Worm (Caenorhabditis elegans) whole organism, L1 larva: ENCODE results near the gene mrps-18B.

ENCODE experiments used
- C16A3.4 ChIP-seq: fragments of 150-350 bp; optimal IDR thresholded peaks from 2 replicates; lab custom pipeline; 2014; ENCODE audit warnings: missing biosample characterization, missing genetic modification characterization
- aha-1 ChIP-seq: fragments of 150-350 bp; optimal IDR thresholded peaks from 2 replicates; lab custom pipeline; 2014; ENCODE audit warnings: missing biosample characterization, missing genetic modification characterization
- aly-2 ChIP-seq: fragments of 150-350 bp; optimal IDR thresholded peaks from 2 replicates; lab custom pipeline; 2014; ENCODE audit warnings: missing biosample characterization, missing genetic modification characterization
- ama-1 ChIP-seq: fragments of 150-350 bp; optimal IDR thresholded peaks from 2 replicates; lab custom pipeline; 2014
- ceh-63 ChIP-seq: fragments of 200-800 bp; sonication (Bioruptor generic); optimal IDR thresholded peaks from 2 replicates; lab custom pipeline; 2018; ENCODE audit warnings: mild to moderate bottlenecking, missing genetic modification characterization, missing compliant biosample characterization
- ceh-82 ChIP-seq, 3 experiments: fragments of 150-350 bp in 1 of 3; sonication (generic microtip) in 2 of 3; optimal IDR thresholded peaks; 2 replicates each; lab custom pipeline; 2014 to 2017; ENCODE audit warnings: missing biosample characterization in 3 of 3, missing genetic modification characterization in 3 of 3
- dpl-1 ChIP-seq, 3 experiments: fragments of 150-350 bp in 2 of 3; sonication (generic microtip) in 1 of 3; optimal IDR thresholded peaks; 2 replicates each; lab custom pipeline; 2014 to 2017; ENCODE audit warnings: missing biosample characterization in 3 of 3, missing genetic modification characterization in 3 of 3, missing genetic modification reagents in 3 of 3
- dsc-1 ChIP-seq: sonication (generic microtip); optimal IDR thresholded peaks from 2 replicates; lab custom pipeline; 2016; ENCODE audit warnings: mild to moderate bottlenecking, missing genetic modification characterization, missing compliant biosample characterization
- efl-1 ChIP-seq, 4 experiments: fragments of 150-350 bp; optimal IDR thresholded peaks in 3 of 4; peaks in 1 of 4; 1 replicate in 1 of 4; 2 replicates in 3 of 4; lab custom pipeline; 2014; ENCODE audit warnings: missing biosample characterization in 2 of 4, missing genetic modification characterization in 2 of 4, missing genetic modification reagents in 2 of 4
- egl-13 ChIP-seq: sonication (generic microtip); optimal IDR thresholded peaks from 2 replicates; lab custom pipeline; 2016; ENCODE audit warnings: missing genotype, missing genetic modification reagents, missing genetic modification characterization, missing compliant biosample characterization
- elt-2 ChIP-seq: sonication (generic microtip); optimal IDR thresholded peaks from 2 replicates; lab custom pipeline; 2016; ENCODE audit warnings: missing genetic modification characterization, mild to moderate bottlenecking, inconsistent platforms, missing compliant biosample characterization, missing genetic modification reagents
- elt-3 ChIP-seq, 6 experiments: fragments of 150-350 bp in 1 of 6; sonication (generic microtip); optimal IDR thresholded peaks; 2 replicates each; lab custom pipeline; 2017 to 2018; ENCODE audit warnings: missing biosample characterization in 6 of 6, missing genetic modification characterization in 6 of 6, inconsistent platforms in 1 of 6
- fkh-8 ChIP-seq: sonication (generic microtip); optimal IDR thresholded peaks from 2 replicates; lab custom pipeline; 2016; ENCODE audit warnings: mild to moderate bottlenecking, missing genetic modification characterization, missing compliant biosample characterization
- jun-1 ChIP-seq: fragments of 150-350 bp; optimal IDR thresholded peaks from 2 replicates; lab custom pipeline; 2014; ENCODE audit warnings: missing biosample characterization, missing genetic modification reagents, missing genetic modification characterization
- lin-13 ChIP-seq: fragments of 150-350 bp; optimal IDR thresholded peaks from 2 replicates; lab custom pipeline; 2014; ENCODE audit warnings: missing biosample characterization, missing genetic modification reagents, missing genetic modification characterization
- lin-14 ChIP-seq: fragments of 200-800 bp; sonication (Bioruptor generic); optimal IDR thresholded peaks from 2 replicates; lab custom pipeline; 2018; ENCODE audit warnings: mild to moderate bottlenecking, missing genetic modification characterization, moderate library complexity, missing compliant biosample characterization
- lin-15B ChIP-seq: fragments of 150-350 bp; sonication (generic microtip); optimal IDR thresholded peaks from 3 replicates; lab custom pipeline; 2014; ENCODE audit warnings: missing biosample characterization, missing genetic modification characterization
- lin-35 ChIP-seq, 2 experiments: fragments of 150-350 bp; optimal IDR thresholded peaks; 2 replicates each; lab custom pipeline; 2014; ENCODE audit warnings: missing biosample characterization in 2 of 2, missing genetic modification characterization in 2 of 2, missing genetic modification reagents in 2 of 2
- lin-39 ChIP-seq: fragments of 150-350 bp; optimal IDR thresholded peaks from 2 replicates; lab custom pipeline; 2014; ENCODE audit warnings: missing biosample characterization, missing genetic modification reagents, missing genetic modification characterization
- lsy-2 ChIP-seq, 2 experiments: fragments of 150-350 bp; optimal IDR thresholded peaks; 2 replicates each; lab custom pipeline; 2014; ENCODE audit warnings: missing biosample characterization in 2 of 2, missing genetic modification characterization in 2 of 2
- mep-1 ChIP-seq: fragments of 150-350 bp; optimal IDR thresholded peaks from 2 replicates; lab custom pipeline; 2014; ENCODE audit warnings: missing biosample characterization, missing genetic modification characterization
- nhr-11 ChIP-seq: fragments of 150-350 bp; optimal IDR thresholded peaks from 2 replicates; lab custom pipeline; 2014; ENCODE audit warnings: missing biosample characterization, missing genetic modification characterization
- nhr-19 ChIP-seq: fragments of 200-800 bp; sonication (Bioruptor generic); conservative IDR thresholded peaks from 2 replicates; pipeline ENCODE4 v1.3.6; 2022; ENCODE audit warnings: missing genetic modification characterization, missing compliant biosample characterization
- nhr-20 ChIP-seq: sonication (generic microtip); optimal IDR thresholded peaks from 2 replicates; lab custom pipeline; 2016; ENCODE audit warnings: mild to moderate bottlenecking, missing genetic modification characterization, missing compliant biosample characterization
- nhr-237 ChIP-seq: fragments of 150-350 bp; optimal IDR thresholded peaks from 2 replicates; lab custom pipeline; 2014; ENCODE audit warnings: missing biosample characterization, missing genetic modification characterization
- nhr-28 ChIP-seq: fragments of 150-350 bp; optimal IDR thresholded peaks from 2 replicates; lab custom pipeline; 2014; ENCODE audit warnings: missing biosample characterization, missing genetic modification characterization
- nhr-47 ChIP-seq: sonication (generic microtip); optimal IDR thresholded peaks from 2 replicates; lab custom pipeline; 2016; ENCODE audit warnings: mild to moderate bottlenecking, missing genetic modification characterization, moderate library complexity, missing compliant biosample characterization
- nhr-71 ChIP-seq: sonication (generic microtip); optimal IDR thresholded peaks from 2 replicates; lab custom pipeline; 2016; ENCODE audit warnings: mild to moderate bottlenecking, missing genetic modification characterization, moderate library complexity, missing compliant biosample characterization
- nhr-85 ChIP-seq: sonication (generic microtip); peaks from one replicate; lab custom pipeline; 2016; ENCODE audit warnings: missing genetic modification characterization, inconsistent platforms, missing compliant biosample characterization
- pag-3 ChIP-seq: sonication (generic microtip); optimal IDR thresholded peaks from 2 replicates; lab custom pipeline; 2017; ENCODE audit warnings: missing genetic modification characterization, mild to moderate bottlenecking, missing compliant biosample characterization, antibody characterized with exemption, borderline replicate concordance; ENCODE audit not compliant: insufficient read depth
- pax-3 ChIP-seq: fragments of 200-800 bp; sonication (Bioruptor generic); optimal IDR thresholded peaks from 2 replicates; lab custom pipeline; 2018; ENCODE audit warnings: mild to moderate bottlenecking, missing genetic modification characterization, moderate library complexity, missing compliant biosample characterization
- pqm-1 ChIP-seq: sonication (generic microtip); optimal IDR thresholded peaks from 3 replicates; lab custom pipeline; 2017; ENCODE audit warnings: missing biosample characterization, missing genetic modification characterization
- rnt-1 ChIP-seq: sonication (generic microtip); optimal IDR thresholded peaks from 2 replicates; lab custom pipeline; 2016; ENCODE audit warnings: mild to moderate bottlenecking, missing genetic modification characterization, moderate library complexity, missing compliant biosample characterization
- skn-1 ChIP-seq: fragments of 150-350 bp; optimal IDR thresholded peaks from 2 replicates; lab custom pipeline; 2014; ENCODE audit warnings: missing biosample characterization, missing genetic modification characterization
- snu-23 ChIP-seq: sonication (generic microtip); optimal IDR thresholded peaks from 2 replicates; lab custom pipeline; 2016; ENCODE audit warnings: missing genetic modification characterization, missing compliant biosample characterization
- sup-37 ChIP-seq: fragments of 200-800 bp; sonication (Bioruptor generic); optimal IDR thresholded peaks from 2 replicates; lab custom pipeline; 2018; ENCODE audit warnings: mild to moderate bottlenecking, missing genetic modification characterization, missing compliant biosample characterization
- swsn-7 ChIP-seq: sonication (generic microtip); optimal IDR thresholded peaks from 2 replicates; lab custom pipeline; 2016; ENCODE audit warnings: missing genetic modification characterization, missing compliant biosample characterization
- unc-130 ChIP-seq: fragments of 150-350 bp; optimal IDR thresholded peaks from 2 replicates; lab custom pipeline; 2017; ENCODE audit warnings: missing biosample characterization, missing genetic modification characterization, inconsistent platforms
- unc-62 ChIP-seq: fragments of 150-350 bp; optimal IDR thresholded peaks from 2 replicates; lab custom pipeline; 2014; ENCODE audit warnings: missing biosample characterization, missing genetic modification reagents, missing genetic modification characterization
- unc-86 ChIP-seq: sonication (generic microtip); optimal IDR thresholded peaks from 2 replicates; lab custom pipeline; 2016; ENCODE audit warnings: missing genetic modification characterization, missing compliant biosample characterization
- unc-98 ChIP-seq: fragments of 200-800 bp; sonication (Bioruptor generic); IDR thresholded peaks from 2 replicates; pipeline ENCODE4 v1.3.6; 2022; ENCODE audit warnings: missing genetic modification characterization, missing compliant biosample characterization
- vab-15 ChIP-seq: sonication (generic microtip); optimal IDR thresholded peaks from 2 replicates; lab custom pipeline; 2017; ENCODE audit warnings: missing genotype, mild to moderate bottlenecking, missing genetic modification characterization, missing compliant biosample characterization
- zag-1 ChIP-seq: fragments of 150-350 bp; optimal IDR thresholded peaks from 2 replicates; lab custom pipeline; 2014; ENCODE audit warnings: missing biosample characterization, missing genetic modification characterization
- ztf-11 ChIP-seq, 2 experiments: sonication (generic microtip); optimal IDR thresholded peaks; 2 replicates each; lab custom pipeline; 2016 to 2017; ENCODE audit warnings: missing genetic modification characterization in 2 of 2, missing biosample characterization in 1 of 2, missing compliant biosample characterization in 1 of 2
- ztf-4 ChIP-seq: fragments of 150-350 bp; optimal IDR thresholded peaks from 2 replicates; lab custom pipeline; 2014; ENCODE audit warnings: missing biosample characterization, missing genetic modification characterization

mrps-18B gene

DNA sequence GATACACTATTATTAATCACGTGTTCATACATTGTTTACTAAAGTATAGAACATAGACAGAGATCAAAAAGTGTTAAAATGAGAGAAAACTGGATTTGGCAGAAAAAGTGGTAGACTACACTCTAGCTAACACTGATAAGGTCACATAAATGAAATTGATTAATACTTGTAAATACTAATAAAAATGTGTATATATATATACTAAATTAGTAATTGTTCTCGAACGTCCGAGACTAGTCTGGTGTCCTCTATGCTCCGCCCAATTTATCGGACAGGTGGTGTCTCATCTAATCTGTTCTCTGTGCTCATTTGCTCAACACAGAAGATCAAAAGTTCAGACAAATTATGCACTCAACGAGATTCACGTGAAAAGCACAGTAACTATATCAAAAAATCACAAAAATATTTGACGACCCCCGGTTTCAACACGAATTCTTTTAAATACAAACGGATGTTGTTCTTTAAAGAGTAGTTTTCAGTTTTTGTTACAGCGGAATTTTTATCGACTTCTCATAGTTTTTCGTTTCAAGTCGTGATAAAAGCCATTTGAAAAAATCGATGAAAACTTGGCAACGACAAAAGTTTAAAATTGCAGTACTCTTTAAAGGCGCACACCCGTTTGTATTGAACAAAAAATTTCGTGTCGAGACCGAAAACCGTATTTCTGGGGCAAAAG lies 44.3 kb upstream of the mrps-18B start:
- no peak for TF ChIP-seq elt-2
- TF ChIP-seq efl-1 (optimal IDR thresholded peaks at IDR 0.05; lab: Kevin White, UChicago), result no peak
- TF ChIP-seq efl-1 (GFP tag; optimal IDR thresholded peaks at IDR 0.05 in 1 of 2; lab: Kevin White, UChicago), result peak in 1 of 2 experiments; percentile 83
- peak; percentile 44 for TF ChIP-seq mep-1
- peak; percentile 9 for TF ChIP-seq skn-1 (tag; lab: Kevin White, UChicago)
- no peak for TF ChIP-seq ztf-11 (tag; optimal IDR thresholded peaks at IDR 0.05; lab: Kevin White, UChicago)
- TF ChIP-seq unc-62 (GFP tag; lab: Kevin White, UChicago), result no peak
- peak; percentile 76 for TF ChIP-seq nhr-71 (tag; lab: Kevin White, UChicago)
- TF ChIP-seq lsy-2 (tag; optimal IDR thresholded peaks at IDR 0.05; lab: Kevin White, UChicago), result peak in 1 of 2 experiments; percentile 48
- TF ChIP-seq aha-1, result no peak
- no peak for TF ChIP-seq lin-15B (tag; lab: Kevin White, UChicago)
- peak; percentile 48 for TF ChIP-seq fkh-8 (tag; lab: Kevin White, UChicago)
- peak; percentile 82 for TF ChIP-seq nhr-19 (GFP tag; lab: Robert Waterston, UW)
- peak in 1 of 6 experiments; percentile 41 for TF ChIP-seq elt-3 (tag; optimal IDR thresholded peaks at IDR 0.05; lab: Kevin White, UChicago)
- no peak for TF ChIP-seq ama-1
- TF ChIP-seq snu-23 (GFP tag; lab: Kevin White, UChicago), result peak; percentile 34
- TF ChIP-seq lin-14 (GFP tag; lab: Kevin White, UChicago), result peak; percentile 59
- peak; percentile 12 for TF ChIP-seq unc-130 (tag; lab: Kevin White, UChicago)
- no peak for TF ChIP-seq lin-13 (GFP tag; lab: Kevin White, UChicago)
- TF ChIP-seq aly-2 (tag; lab: Kevin White, UChicago), result no peak
- TF ChIP-seq C16A3.4 (tag; lab: Kevin White, UChicago), result peak; percentile 2
- no peak for TF ChIP-seq jun-1
- TF ChIP-seq pqm-1 (tag; lab: Kevin White, UChicago), result no peak
- TF ChIP-seq rnt-1 (tag; lab: Kevin White, UChicago), result peak; percentile 41
- peak; percentile 50 for TF ChIP-seq ztf-4 (tag; lab: Kevin White, UChicago)
- TF ChIP-seq dsc-1 (tag; lab: Kevin White, UChicago), result peak; percentile 13
- peak; percentile 82 for TF ChIP-seq nhr-20 (tag; lab: Kevin White, UChicago)
- no peak for TF ChIP-seq sup-37 (GFP tag; lab: Kevin White, UChicago)
- TF ChIP-seq lin-39 (tag; lab: Kevin White, UChicago), result no peak

DNA sequence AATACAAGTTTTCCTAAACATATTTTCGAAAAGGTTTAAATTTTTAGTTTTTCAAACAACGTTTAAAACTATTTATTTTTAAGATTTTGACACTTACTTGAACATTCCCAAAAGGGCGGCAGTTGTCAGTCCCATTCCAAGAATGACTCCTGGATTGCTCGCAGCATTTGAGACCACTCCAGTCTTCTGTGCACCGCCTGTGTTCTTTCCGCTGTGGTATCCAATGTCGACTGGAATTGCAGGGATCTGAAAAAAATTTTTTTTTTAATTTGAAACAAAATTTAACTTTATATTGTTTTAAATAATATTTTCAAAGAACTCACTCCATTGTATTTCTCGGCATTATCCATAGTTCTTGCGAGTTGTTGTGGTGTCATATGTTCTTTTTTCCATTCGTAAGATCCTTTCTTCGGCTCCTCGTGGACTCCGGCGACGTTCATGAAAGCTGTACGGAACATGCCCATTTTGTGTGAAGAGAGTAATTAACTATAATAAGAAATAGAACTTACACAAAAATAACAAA lies 43.7 kb upstream of the mrps-18B start, which contains the start of gene M05D6.5:
Gene M05D6.5 (minus strand): TSS at position 473 of the 523 bp plus-strand sequence.
- TF ChIP-seq ztf-4 (tag; lab: Kevin White, UChicago) (peak; percentile 52), vab-15 (tag; lab: Kevin White, UChicago) (no peak), nhr-28 (tag; lab: Kevin White, UChicago) (no peak)

DNA sequence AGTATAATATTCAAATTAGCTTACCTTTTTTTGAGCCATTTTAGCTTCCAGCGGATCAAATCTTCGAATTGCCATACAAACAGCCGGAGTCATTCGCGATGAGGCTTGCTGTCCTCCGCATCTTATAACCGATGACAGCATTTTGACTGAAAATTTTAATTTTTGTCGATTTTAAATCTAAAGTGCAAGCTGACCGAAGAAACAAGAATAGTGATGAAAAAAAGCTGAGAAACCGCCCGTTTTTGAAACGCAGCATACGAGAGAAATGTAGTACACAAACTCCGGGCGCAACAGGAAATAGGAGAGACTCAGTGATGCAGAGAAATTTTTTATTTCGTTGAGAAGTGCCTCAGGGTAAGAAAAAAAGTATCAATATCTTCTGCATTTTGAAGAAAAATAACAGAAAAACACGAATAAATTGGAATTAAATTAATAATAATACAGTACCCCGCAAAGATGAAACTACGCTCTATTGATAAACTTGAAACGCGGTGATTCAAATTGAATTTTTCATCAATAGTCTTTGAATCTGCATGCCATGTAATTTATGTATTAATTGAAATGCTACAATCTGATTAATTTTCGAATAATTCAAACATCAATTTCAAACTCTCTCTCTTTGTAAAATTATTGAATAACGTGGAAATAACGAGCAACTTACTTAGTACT lies 42.2 kb upstream of the mrps-18B start:
- TF ChIP-seq nhr-237 (tag; lab: Kevin White, UChicago) (peak; percentile 40), zag-1 (tag; lab: Kevin White, UChicago) (no peak), ceh-63 (no peak), pag-3 (tag; lab: Kevin White, UChicago) (no peak), nhr-71 (tag; lab: Kevin White, UChicago) (peak; percentile 48), unc-98 (GFP tag; lab: Robert Waterston, UW) (no peak), dpl-1 (GFP tag; optimal IDR thresholded peaks at IDR 0.05; lab: Kevin White, UChicago) (peak; percentile 45 to 75 (median 56)), pax-3 (tag; lab: Kevin White, UChicago) (no peak), nhr-11 (tag; lab: Kevin White, UChicago) (no peak), lin-35 (GFP tag; optimal IDR thresholded peaks at IDR 0.05; lab: Kevin White, UChicago) (peak; percentile 28 to 74), rnt-1 (tag; lab: Kevin White, UChicago) (peak; percentile 41), nhr-47 (tag; lab: Kevin White, UChicago) (peak; percentile 2), lin-14 (GFP tag; lab: Kevin White, UChicago) (peak; percentile 69), ceh-82 (tag; optimal IDR thresholded peaks at IDR 0.05; lab: Kevin White, UChicago) (peak in 1 of 3 experiments; percentile 34), egl-13 (tag; lab: Kevin White, UChicago) (peak; percentile 34), nhr-85 (tag; lab: Kevin White, UChicago) (peak; percentile 66), swsn-7 (tag; lab: Kevin White, UChicago) (peak; percentile 13), efl-1 (optimal IDR thresholded peaks at IDR 0.05; lab: Kevin White, UChicago) (peak; percentile 33 to 51), efl-1 (GFP tag; optimal IDR thresholded peaks at IDR 0.05 in 1 of 2; lab: Kevin White, UChicago) (peak; percentile 68 to 93), ztf-11 (tag; optimal IDR thresholded peaks at IDR 0.05; lab: Kevin White, UChicago) (no peak), aha-1 (no peak), nhr-19 (GFP tag; lab: Robert Waterston, UW) (peak; percentile 33), unc-86 (tag; lab: Kevin White, UChicago) (peak; percentile 6), sup-37 (GFP tag; lab: Kevin White, UChicago) (no peak)
